Fruit fly (Drosophila melanogaster) whole organism, adult: ENCODE results near the gene CG43689.

Experiments
- CG14711 ChIP-seq: fragments of 200-800 bp; sonication (Bioruptor generic); optimal IDR thresholded peaks from 2 replicates; lab custom pipeline; 2018; ENCODE audit warnings: missing biosample characterization, mild to moderate bottlenecking, missing genetic modification characterization, moderate library complexity
- CG1620 ChIP-seq: fragments of 200-800 bp; sonication (Bioruptor generic); optimal IDR thresholded peaks from 2 replicates; lab custom pipeline; 2016; ENCODE audit warnings: missing biosample characterization, missing genetic modification characterization
- bab1 ChIP-seq: fragments of 200-800 bp; sonication (Bioruptor generic); optimal IDR thresholded peaks from 3 replicates; lab custom pipeline; 2019; ENCODE audit warnings: missing biosample characterization, mild to moderate bottlenecking, missing genetic modification characterization, moderate library complexity

DNA sequence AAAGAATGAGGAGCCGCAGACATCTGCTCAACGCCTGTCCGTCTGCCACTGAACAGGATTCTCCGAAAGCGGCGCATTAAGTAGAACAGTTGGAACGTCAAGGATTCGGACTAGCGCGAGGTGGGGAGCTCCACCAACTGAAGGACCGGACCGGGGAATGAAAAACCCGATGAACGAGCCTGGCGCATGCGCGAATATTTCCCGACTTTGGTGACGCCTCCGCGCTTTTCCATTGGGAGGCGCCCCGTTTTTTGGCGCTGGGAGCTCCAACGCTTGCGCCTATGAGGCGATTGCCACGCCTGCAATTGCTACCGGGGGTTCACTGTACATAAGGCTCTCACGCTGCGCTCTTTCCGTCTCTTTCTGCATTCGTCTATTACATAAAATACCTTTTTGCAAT lies 14.0 kb upstream of the CG43689 start:
- no peak for TF ChIP-seq CG14711
- TF ChIP-seq bab1 (GFP tag; lab: Kevin White, UChicago) = no peak
- no peak for TF ChIP-seq CG1620 (GFP tag; lab: Kevin White, UChicago)
